Worm (Caenorhabditis elegans): ENCODE measurements around the gene C02F4.4.

Gene C02F4.4

ce11 chrIV:10468662-10469061 lies 46.4 kb downstream of the C02F4.4 start:
- TF ChIP-seq unc-62 (GFP tag; optimal IDR thresholded peaks at IDR 0.05): no peak

ce11 chrIV:10467347-10467746 lies 47.7 kb downstream of the C02F4.4 start:
- no peak for TF ChIP-seq unc-62 (GFP tag; optimal IDR thresholded peaks at IDR 0.05)

- no peak for TF ChIP-seq unc-62 (GFP tag; optimal IDR thresholded peaks at IDR 0.05)
These were observed 48.6 kb downstream of the C02F4.4 start for ce11 chrIV:10466398-10466797.

- TF ChIP-seq unc-62 (GFP tag; optimal IDR thresholded peaks at IDR 0.05): no peak
These were observed 49.3 kb downstream of the C02F4.4 start for ce11 chrIV:10465764-10466163.

- TF ChIP-seq unc-62 (GFP tag; optimal IDR thresholded peaks at IDR 0.05): no peak
These were observed 50.9 kb downstream of the C02F4.4 start, which contains the start of gene ugt-43 for ce11 chrIV:10463987-10464638. ugt-43 (plus strand) TSS chrIV:10464588.
